Worm (Caenorhabditis elegans): ENCODE data around the gene W02B12.16.

ce11 chrII:11518184-11518583 is 41.9 kb upstream of the W02B12.16 start, which contains the start of gene B0334.10:
- TF ChIP-seq rnt-1 (tag; optimal IDR thresholded peaks at IDR 0.05) = no peak
- no peak for TF ChIP-seq hpl-2 (GFP tag; optimal IDR thresholded peaks at IDR 0.05)
- no peak for TF ChIP-seq snpc-4 (tag; optimal IDR thresholded peaks at IDR 0.05)
- no peak for TF ChIP-seq tbx-2 (tag; optimal IDR thresholded peaks at IDR 0.05)
- TF ChIP-seq nhr-77 (tag; optimal IDR thresholded peaks at IDR 0.05) = no peak
- no peak for TF ChIP-seq ceh-8 (GFP tag; optimal IDR thresholded peaks at IDR 0.05)
- TF ChIP-seq nhr-28 (tag; optimal IDR thresholded peaks at IDR 0.05) = no peak
- TF ChIP-seq lsy-2 (tag; optimal IDR thresholded peaks at IDR 0.05) = no peak
- no peak for TF ChIP-seq nhr-12 (tag; optimal IDR thresholded peaks at IDR 0.05)
